Worm (Caenorhabditis elegans) whole organism, L4 larva: ENCODE results near the gene acy-1.
A peak's percentile ranks its signal among the peaks of the same experiment; 100 is the strongest.

Experiments used
- F26F4.8 ChIP-seq: fragments of 200-800 bp; sonication (Bioruptor generic); conservative IDR thresholded peaks from 2 replicates; pipeline ENCODE4 v1.3.6; 2022; ENCODE audit warnings: missing genetic modification characterization, missing compliant biosample characterization
- F44E2.7 ChIP-seq: fragments of 200-800 bp; sonication (Bioruptor generic); IDR thresholded peaks from 2 replicates; pipeline ENCODE4 v2.1.2; 2022; ENCODE audit warnings: missing genetic modification characterization, missing compliant biosample characterization
- Y75B8A.6 ChIP-seq: fragments of 200-800 bp; sonication (Bioruptor generic); IDR thresholded peaks from 2 replicates; pipeline ENCODE4 v1.3.6; 2022; ENCODE audit warnings: missing genetic modification reagents, missing genetic modification characterization, missing compliant biosample characterization
- ZK337.2 ChIP-seq: fragments of 200-800 bp; sonication (Bioruptor generic); IDR thresholded peaks from 2 replicates; pipeline ENCODE4 v1.3.6; 2022; ENCODE audit warnings: missing genetic modification reagents, missing genetic modification characterization, missing compliant biosample characterization
- aha-1 ChIP-seq: fragments of 150-350 bp; peaks from one replicate; lab custom pipeline; 2014; ENCODE audit warnings: missing biosample characterization, missing genetic modification characterization
- aly-2 ChIP-seq: sonication (generic microtip); optimal IDR thresholded peaks from 2 replicates; lab custom pipeline; 2018; ENCODE audit warnings: missing biosample characterization, missing genetic modification characterization
- ceh-44 ChIP-seq: fragments of 200-800 bp; sonication (Bioruptor generic); IDR thresholded peaks from 2 replicates; pipeline ENCODE4 v1.3.6; 2022; ENCODE audit warnings: missing genetic modification reagents, missing genetic modification characterization, missing compliant biosample characterization
- ctbp-1 ChIP-seq: fragments of 200-800 bp; sonication (Bioruptor generic); IDR thresholded peaks from 2 replicates; pipeline ENCODE4 v1.3.6; 2022; ENCODE audit warnings: missing genetic modification reagents, missing genetic modification characterization, missing compliant biosample characterization
- daf-16 ChIP-seq, 3 experiments: sonication (generic microtip); optimal IDR thresholded peaks; 2 replicates each; lab custom pipeline; 2016 to 2017; ENCODE audit warnings: missing genetic modification characterization in 3 of 3, missing genetic modification reagents in 3 of 3, mild to moderate bottlenecking in 2 of 3, missing compliant biosample characterization in 2 of 3, missing biosample characterization in 1 of 3, moderate library complexity in 1 of 3
- daf-8 ChIP-seq: fragments of 200-800 bp; sonication (Bioruptor generic); IDR thresholded peaks from 2 replicates; pipeline ENCODE4 v1.3.6; 2022; ENCODE audit warnings: missing genetic modification characterization, missing compliant biosample characterization
- dmd-9 ChIP-seq: fragments of 200-800 bp; sonication (Bioruptor generic); IDR thresholded peaks from 2 replicates; pipeline ENCODE4 v1.3.6; 2022; ENCODE audit warnings: missing genetic modification reagents, missing genetic modification characterization, missing compliant biosample characterization
- dpl-1 ChIP-seq: fragments of 150-350 bp; optimal IDR thresholded peaks from 2 replicates; lab custom pipeline; 2014; ENCODE audit warnings: missing biosample characterization, missing genetic modification reagents, missing genetic modification characterization
- dve-1 ChIP-seq: sonication (generic microtip); optimal IDR thresholded peaks from 2 replicates; lab custom pipeline; 2017; ENCODE audit warnings: antibody characterized with exemption, mild to moderate bottlenecking, missing genetic modification characterization, missing compliant biosample characterization; ENCODE audit not compliant: insufficient read depth
- egl-43 ChIP-seq: fragments of 200-800 bp; sonication (Bioruptor generic); IDR thresholded peaks from 2 replicates; pipeline ENCODE4 v1.3.6; 2022; ENCODE audit warnings: missing genetic modification reagents, missing genetic modification characterization, missing compliant biosample characterization
- fos-1 ChIP-seq: fragments of 150-350 bp; optimal IDR thresholded peaks from 2 replicates; lab custom pipeline; 2014; ENCODE audit warnings: missing biosample characterization, missing genetic modification characterization
- hif-1 ChIP-seq, 2 experiments: sonication (generic microtip); optimal IDR thresholded peaks; 2 replicates each; lab custom pipeline; 2016 to 2017; ENCODE audit warnings: missing compliant biosample characterization in 2 of 2, missing genetic modification characterization in 2 of 2, missing genetic modification reagents in 2 of 2, missing genotype in 2 of 2, mild to moderate bottlenecking in 1 of 2
- hlh-11 ChIP-seq: fragments of 200-800 bp; sonication (Bioruptor generic); optimal IDR thresholded peaks from 2 replicates; lab custom pipeline; 2018; ENCODE audit warnings: mild to moderate bottlenecking, missing genetic modification characterization, missing compliant biosample characterization
- jun-1 ChIP-seq: fragments of 150-350 bp; optimal IDR thresholded peaks from 2 replicates; lab custom pipeline; 2014; ENCODE audit warnings: missing biosample characterization, missing genetic modification reagents, missing genetic modification characterization
- lin-29 ChIP-seq: fragments of 200-800 bp; sonication (Bioruptor generic); IDR thresholded peaks from 2 replicates; pipeline ENCODE4 v1.3.6; 2022; ENCODE audit warnings: missing genetic modification reagents, missing genetic modification characterization, missing compliant biosample characterization
- madf-9 ChIP-seq: fragments of 200-800 bp; sonication (Bioruptor generic); conservative IDR thresholded peaks from 2 replicates; pipeline ENCODE4 v1.3.6; 2022; ENCODE audit warnings: missing genetic modification reagents, missing genetic modification characterization, missing compliant biosample characterization
- mdl-1 ChIP-seq, 2 experiments: fragments of 150-350 bp in 1 of 2; sonication (generic microtip) in 1 of 2; optimal IDR thresholded peaks; 2 replicates each; lab custom pipeline; 2014 to 2017; ENCODE audit warnings: missing biosample characterization in 2 of 2, missing genetic modification characterization in 2 of 2
- mxl-3 ChIP-seq: fragments of 200-800 bp; sonication (Bioruptor generic); optimal IDR thresholded peaks from 2 replicates; lab custom pipeline; 2018; ENCODE audit warnings: mild to moderate bottlenecking, missing genetic modification characterization, missing compliant biosample characterization
- nhr-102 ChIP-seq: sonication (generic microtip); optimal IDR thresholded peaks from 2 replicates; lab custom pipeline; 2016; ENCODE audit warnings: mild to moderate bottlenecking, missing genetic modification characterization, moderate library complexity, missing compliant biosample characterization
- nhr-11 ChIP-seq: fragments of 150-350 bp; optimal IDR thresholded peaks from 2 replicates; lab custom pipeline; 2014; ENCODE audit warnings: missing biosample characterization, missing genetic modification characterization
- nhr-111 ChIP-seq: fragments of 200-800 bp; sonication (Bioruptor generic); optimal IDR thresholded peaks from 2 replicates; lab custom pipeline; 2018; ENCODE audit warnings: mild to moderate bottlenecking, missing genetic modification characterization, missing compliant biosample characterization
- nhr-28 ChIP-seq: fragments of 150-350 bp; optimal IDR thresholded peaks from 2 replicates; lab custom pipeline; 2014; ENCODE audit warnings: missing biosample characterization, missing genetic modification characterization
- nhr-6 ChIP-seq: fragments of 150-350 bp; optimal IDR thresholded peaks from 2 replicates; lab custom pipeline; 2014; ENCODE audit warnings: missing biosample characterization, missing genetic modification characterization
- nhr-76 ChIP-seq: fragments of 150-350 bp; optimal IDR thresholded peaks from 2 replicates; lab custom pipeline; 2014; ENCODE audit warnings: missing biosample characterization, missing genetic modification characterization
- rbr-2 ChIP-seq: sonication (generic microtip); optimal IDR thresholded peaks from 2 replicates; lab custom pipeline; 2016; ENCODE audit warnings: missing genotype, missing genetic modification characterization, missing compliant biosample characterization
- saeg-2 ChIP-seq: fragments of 200-800 bp; sonication (Bioruptor generic); IDR thresholded peaks from 2 replicates; pipeline ENCODE4 v1.3.6; 2022; ENCODE audit warnings: missing genetic modification reagents, missing genetic modification characterization, missing compliant biosample characterization
- sdz-12 ChIP-seq: fragments of 200-800 bp; sonication (Bioruptor generic); optimal IDR thresholded peaks from 2 replicates; lab custom pipeline; 2018; ENCODE audit warnings: mild to moderate bottlenecking, missing genetic modification characterization, missing compliant biosample characterization
- set-16 ChIP-seq: fragments of 200-800 bp; sonication (Bioruptor generic); IDR thresholded peaks from 2 replicates; pipeline ENCODE4 v1.3.6; 2022; ENCODE audit warnings: missing genetic modification reagents, missing genetic modification characterization, missing compliant biosample characterization
- snpc-1.2 ChIP-seq: fragments of 200-800 bp; sonication (Bioruptor generic); IDR thresholded peaks from 2 replicates; pipeline ENCODE4 v1.3.6; 2022; ENCODE audit warnings: missing genetic modification reagents, missing genetic modification characterization, missing compliant biosample characterization
- tra-1 ChIP-seq: fragments of 200-800 bp; sonication (Bioruptor generic); IDR thresholded peaks from 2 replicates; pipeline ENCODE4 v1.3.6; 2022; ENCODE audit warnings: missing genetic modification reagents, missing genetic modification characterization, missing compliant biosample characterization
- unc-39 ChIP-seq: sonication (generic microtip); optimal IDR thresholded peaks from 2 replicates; lab custom pipeline; 2017; ENCODE audit warnings: missing biosample characterization, missing genetic modification characterization
- unc-62 ChIP-seq, 3 experiments: fragments of 150-350 bp in 1 of 3; sonication (generic microtip); optimal IDR thresholded peaks in 2 of 3; peaks in 1 of 3; 1 replicate in 1 of 3; 2 replicates in 2 of 3; lab custom pipeline; 2014 to 2017; ENCODE audit warnings: missing biosample characterization in 3 of 3, missing genetic modification characterization in 3 of 3, missing genetic modification reagents in 3 of 3, missing genotype in 1 of 3
- vab-7 ChIP-seq: fragments of 200-800 bp; sonication (Bioruptor generic); IDR thresholded peaks from 2 replicates; pipeline ENCODE4 v1.3.6; 2022; ENCODE audit warnings: missing genetic modification reagents, missing genetic modification characterization, missing compliant biosample characterization
- zip-2 ChIP-seq: fragments of 150-350 bp; optimal IDR thresholded peaks from 2 replicates; lab custom pipeline; 2014; ENCODE audit warnings: missing biosample characterization, missing genetic modification characterization

The acy-1 gene

DNA sequence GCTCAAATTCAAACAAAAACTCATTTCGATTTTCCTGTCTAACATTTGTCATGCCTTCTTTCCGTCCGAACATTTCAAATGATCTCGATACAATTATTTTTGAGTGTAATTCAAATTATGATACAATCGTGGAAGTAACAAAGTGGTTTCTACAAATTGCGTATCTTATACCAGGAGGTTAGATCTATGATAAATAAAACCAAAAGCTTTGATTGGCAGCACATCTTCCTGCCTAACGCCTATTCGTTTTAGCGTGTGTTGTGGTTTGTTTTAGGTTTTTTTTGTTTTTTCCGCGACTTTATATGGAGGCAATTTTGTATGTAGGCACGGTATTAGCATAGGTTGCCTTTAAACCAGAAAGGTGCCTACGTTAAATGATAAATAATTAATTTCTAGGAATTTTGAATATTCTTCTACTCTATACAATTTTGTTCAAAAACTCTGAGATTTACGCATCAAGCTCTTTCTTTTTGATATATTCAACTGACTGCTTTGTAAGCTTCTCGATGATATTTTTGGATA lies 41.9 kb upstream of the acy-1 start, which contains the start of gene srg-11:
Gene srg-11, plus strand, starts transcription at position 51 of the 522 bp plus-strand sequence.
- TF ChIP-seq aha-1: peak; percentile 97
- no peak for TF ChIP-seq vab-7

- no peak for TF ChIP-seq jun-1 (tag; lab: Kevin White, UChicago)
- no peak for TF ChIP-seq rbr-2 (tag; lab: Kevin White, UChicago)
- no peak for TF ChIP-seq saeg-2 (GFP tag; lab: Robert Waterston, UW)
- TF ChIP-seq F44E2.7 (GFP tag; lab: Robert Waterston, UW): no peak
- no peak for TF ChIP-seq fos-1 (tag; lab: Kevin White, UChicago)
- TF ChIP-seq unc-39: no peak
- TF ChIP-seq F26F4.8: no peak
- peak; percentile 50 for TF ChIP-seq nhr-11
- TF ChIP-seq nhr-111: no peak
- TF ChIP-seq nhr-28: no peak
- no peak for TF ChIP-seq set-16 (GFP tag; lab: Robert Waterston, UW)
- TF ChIP-seq egl-43 (GFP tag; lab: Robert Waterston, UW): no peak
- peak in 1 of 2 experiments; percentile 42 for TF ChIP-seq unc-62 (GFP tag; optimal IDR thresholded peaks at IDR 0.05 in 1 of 2; lab: Kevin White, UChicago)
- TF ChIP-seq unc-62 (tag; optimal IDR thresholded peaks at IDR 0.05; lab: Kevin White, UChicago): no peak
- no peak for TF ChIP-seq tra-1 (GFP tag; lab: Robert Waterston, UW)
- TF ChIP-seq mdl-1 (tag; optimal IDR thresholded peaks at IDR 0.05; lab: Kevin White, UChicago): no peak
- TF ChIP-seq dmd-9 (GFP tag; lab: Robert Waterston, UW): no peak
- no peak for TF ChIP-seq hlh-11
- TF ChIP-seq daf-16 (GFP tag; optimal IDR thresholded peaks at IDR 0.05; lab: Kevin White, UChicago): peak in 1 of 2 experiments; percentile 87
- TF ChIP-seq daf-16 (tag; optimal IDR thresholded peaks at IDR 0.05; lab: Kevin White, UChicago): no peak
- TF ChIP-seq nhr-6 (tag; lab: Kevin White, UChicago): no peak
- TF ChIP-seq aly-2 (tag; lab: Kevin White, UChicago): no peak
- TF ChIP-seq nhr-76 (tag; lab: Kevin White, UChicago): no peak
- no peak for TF ChIP-seq ceh-44 (GFP tag; lab: Robert Waterston, UW)
- TF ChIP-seq hif-1 (tag; optimal IDR thresholded peaks at IDR 0.05; lab: Kevin White, UChicago): peak in 1 of 2 experiments; percentile 15
Observed at ce11 chrIII:4687134-4687533, 34.8 kb upstream of the acy-1 start.

ce11 chrIII:4688356-4688755 lies 33.5 kb upstream of the acy-1 start, which contains the start of gene tag-243:
tag-243 (minus strand) TSS chrIII:4688456.
- TF ChIP-seq ctbp-1: no peak
- no peak for TF ChIP-seq daf-8 (GFP tag; lab: Robert Waterston, UW)
- no peak for TF ChIP-seq madf-9
- TF ChIP-seq mxl-3 (GFP tag; lab: Kevin White, UChicago): no peak
- no peak for TF ChIP-seq dpl-1 (GFP tag; lab: Kevin White, UChicago)
- TF ChIP-seq mdl-1 (tag; optimal IDR thresholded peaks at IDR 0.05; lab: Kevin White, UChicago): no peak
- TF ChIP-seq ZK337.2 (GFP tag; lab: Robert Waterston, UW): no peak
- no peak for TF ChIP-seq snpc-1.2
- TF ChIP-seq nhr-111: no peak
- no peak for TF ChIP-seq aly-2 (tag; lab: Kevin White, UChicago)
- no peak for TF ChIP-seq sdz-12 (GFP tag; lab: Kevin White, UChicago)
- TF ChIP-seq dve-1 (tag; lab: Kevin White, UChicago): no peak
- no peak for TF ChIP-seq zip-2 (tag; lab: Kevin White, UChicago)
- TF ChIP-seq nhr-102 (tag; lab: Kevin White, UChicago): no peak
- TF ChIP-seq Y75B8A.6: no peak
- no peak for TF ChIP-seq vab-7
- TF ChIP-seq fos-1 (tag; lab: Kevin White, UChicago): no peak
- no peak for TF ChIP-seq lin-29 (GFP tag; lab: Robert Waterston, UW)
